Fruit fly (Drosophila melanogaster): ENCODE measurements around the gene CG17560.

dm6 chr3R:16652091-16652490 is 34.3 kb downstream of the CG17560 start, which contains the start of gene CG14907:
- TF ChIP-seq kay (GFP tag; ENCODE audit: borderline replicate concordance): peak; percentile 98
- TF ChIP-seq pad (GFP tag; optimal IDR thresholded peaks at IDR 0.05): no peak
- no peak for TF ChIP-seq Clk (GFP tag; optimal IDR thresholded peaks at IDR 0.05)
- TF ChIP-seq CG12768 (GFP tag; optimal IDR thresholded peaks at IDR 0.05): peak; percentile 2
- no peak for TF ChIP-seq CG1620 (GFP tag; optimal IDR thresholded peaks at IDR 0.05)
- peak; percentile 56 for TF ChIP-seq bab1 (GFP tag; optimal IDR thresholded peaks at IDR 0.05)
- no peak for TF ChIP-seq Hr96 (GFP tag; optimal IDR thresholded peaks at IDR 0.05)
- TF ChIP-seq cnc (optimal IDR thresholded peaks at IDR 0.05): no peak
- TF ChIP-seq CG11617 (GFP tag; optimal IDR thresholded peaks at IDR 0.05): no peak
- no peak for TF ChIP-seq CG5204 (GFP tag; optimal IDR thresholded peaks at IDR 0.05)
- no peak for TF ChIP-seq toe (GFP tag; optimal IDR thresholded peaks at IDR 0.05)
- no peak for TF ChIP-seq CG14711 (tag; optimal IDR thresholded peaks at IDR 0.05)
- no peak for TF ChIP-seq CG33017 (tag; optimal IDR thresholded peaks at IDR 0.05)
